Fruit fly (Drosophila melanogaster): ENCODE measurements around the gene TP53INP.

The TP53INP gene

DNA sequence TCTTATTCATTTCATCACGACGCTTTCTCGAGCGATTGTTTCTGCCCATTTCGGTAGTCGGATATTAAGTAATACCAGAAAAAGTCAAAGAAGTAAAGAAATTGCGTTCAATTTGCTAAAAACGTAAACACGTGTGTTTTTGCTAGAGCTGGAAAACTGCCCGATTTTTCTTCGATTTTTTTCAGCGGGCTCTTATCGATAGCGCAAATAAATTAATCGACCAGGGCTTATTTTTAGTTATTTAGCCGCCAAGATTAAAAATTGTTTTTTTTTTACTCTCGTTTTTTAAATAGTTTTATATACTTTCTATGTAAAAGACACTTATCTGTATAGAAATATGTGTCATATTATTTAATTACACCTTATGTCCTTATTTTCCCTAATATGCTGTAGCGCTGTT is 821 bp upstream of the TP53INP start, which contains the start of gene CG15019 (continued):
- peak; percentile 20 for TF ChIP-seq CG13624 (GFP tag; optimal IDR thresholded peaks at IDR 0.05)
- no peak for TF ChIP-seq CG31441 (GFP tag; IDR thresholded peaks at IDR 0.05)
- TF ChIP-seq exex (tag; optimal IDR thresholded peaks at IDR 0.05) = no peak
- peak; percentile 55; the same call in 1 of the 2 replicates for TF ChIP-seq CG2129 (GFP tag; IDR thresholded peaks at IDR 0.05; ENCODE audit: partially characterized antibody)
- TF ChIP-seq Bdp1 (GFP tag; optimal IDR thresholded peaks at IDR 0.05) = no peak
- no peak for TF ChIP-seq dimm (GFP tag; IDR thresholded peaks at IDR 0.05)
- TF ChIP-seq Drgx (GFP tag; IDR thresholded peaks at IDR 0.05) = no peak
- no peak for TF ChIP-seq kni (GFP tag; optimal IDR thresholded peaks at IDR 0.05)
- TF ChIP-seq prd (optimal IDR thresholded peaks at IDR 0.05) = no peak
- no peak for TF ChIP-seq prd (GFP tag; IDR thresholded peaks at IDR 0.05)
- TF ChIP-seq Med (GFP tag) = peak; percentile 27
- TF ChIP-seq Bteb2 (GFP tag; optimal IDR thresholded peaks at IDR 0.05) = no peak
- TF ChIP-seq CG6791 (GFP tag; IDR thresholded peaks at IDR 0.05; ENCODE audit: partially characterized antibody) = peak; percentile 65
- peak; percentile 10 for TF ChIP-seq CG15514 (GFP tag; optimal IDR thresholded peaks at IDR 0.05)
- no peak for TF ChIP-seq tx (GFP tag; optimal IDR thresholded peaks at IDR 0.05)
- TF ChIP-seq so (GFP tag; IDR thresholded peaks at IDR 0.05) = no peak
- TF ChIP-seq Eip74EF (GFP tag; optimal IDR thresholded peaks at IDR 0.05) = no peak
- TF ChIP-seq Dip2 (GFP tag; IDR thresholded peaks at IDR 0.05) = no peak
- TF ChIP-seq p53 (GFP tag; optimal IDR thresholded peaks at IDR 0.05) = no peak
- TF ChIP-seq cg (GFP tag; optimal IDR thresholded peaks at IDR 0.05) = no peak
- peak; percentile 76; the same call in 1 of the 2 replicates for TF ChIP-seq sna (GFP tag; IDR thresholded peaks at IDR 0.05; ENCODE audit: partially characterized antibody)
- TF ChIP-seq CG15479 (GFP tag; optimal IDR thresholded peaks at IDR 0.05) = no peak
- peak; percentile 90 for TF ChIP-seq Dp (GFP tag; optimal IDR thresholded peaks at IDR 0.05)
- no peak for TF ChIP-seq CG15269 (tag; optimal IDR thresholded peaks at IDR 0.05)
- peak; percentile 73 for TF ChIP-seq Scr (GFP tag; IDR thresholded peaks at IDR 0.05; ENCODE audit: partially characterized antibody)
- TF ChIP-seq CG6175 (GFP tag; IDR thresholded peaks at IDR 0.05) = no peak
- no peak for TF ChIP-seq CG4617 (GFP tag; optimal IDR thresholded peaks at IDR 0.05; ENCODE audit: borderline replicate concordance)
- no peak for TF ChIP-seq Lpt (GFP tag; optimal IDR thresholded peaks at IDR 0.05)
- 0 out of 2 replicates have a peak, but pooled peaks have one; percentile 33 for TF ChIP-seq MBD-R2 (GFP tag; IDR thresholded peaks at IDR 0.05)
- TF ChIP-seq Atf3 (GFP tag; optimal IDR thresholded peaks at IDR 0.05) = no peak
- no peak for TF ChIP-seq scrt (GFP tag; optimal IDR thresholded peaks at IDR 0.05)
- TF ChIP-seq CG34224 (GFP tag; IDR thresholded peaks at IDR 0.05; ENCODE audit: partially characterized antibody) = peak; percentile 72
- peak in 1 of 2 experiments; percentile 43 for TF ChIP-seq eve (GFP tag; optimal IDR thresholded peaks at IDR 0.05)
- TF ChIP-seq tap (tag; optimal IDR thresholded peaks at IDR 0.05) = no peak
- no peak for TF ChIP-seq ATbp (GFP tag; optimal IDR thresholded peaks at IDR 0.05)
- TF ChIP-seq CG2116 (GFP tag; optimal IDR thresholded peaks at IDR 0.05) = peak; percentile 46
- no peak for TF ChIP-seq gro (GFP tag; optimal IDR thresholded peaks at IDR 0.05)
- no peak for TF ChIP-seq CG9876 (GFP tag; optimal IDR thresholded peaks at IDR 0.05)
- no peak for TF ChIP-seq CG13123 (GFP tag; optimal IDR thresholded peaks at IDR 0.05)
- TF ChIP-seq CG2199 (GFP tag; IDR thresholded peaks at IDR 0.05) = no peak
- peak; percentile 82 for TF ChIP-seq bbx (GFP tag; IDR thresholded peaks at IDR 0.05; ENCODE audit: partially characterized antibody)
- TF ChIP-seq chm (GFP tag; IDR thresholded peaks at IDR 0.05) = no peak
- TF ChIP-seq Bgb (GFP tag; IDR thresholded peaks at IDR 0.05; ENCODE audit: partially characterized antibody) = peak; percentile 71
- TF ChIP-seq ken (GFP tag; IDR thresholded peaks at IDR 0.05) = no peak
- no peak for TF ChIP-seq Hsf (GFP tag; optimal IDR thresholded peaks at IDR 0.05)
- no peak for TF ChIP-seq Deaf1 (tag; optimal IDR thresholded peaks at IDR 0.05)
- TF ChIP-seq CG12155 (GFP tag; optimal IDR thresholded peaks at IDR 0.05) = no peak
- TF ChIP-seq Adf1 (GFP tag; IDR thresholded peaks at IDR 0.05) = no peak
- TF ChIP-seq gce (GFP tag; IDR thresholded peaks at IDR 0.05) = no peak
- TF ChIP-seq fd3F (GFP tag; optimal IDR thresholded peaks at IDR 0.05) = no peak
- no peak for TF ChIP-seq CG10565 (GFP tag; optimal IDR thresholded peaks at IDR 0.05)
